Fruit fly (Drosophila melanogaster): ENCODE data around the gene CG17378.

dm6 chr2L:6793763-6794417 lies 20.0 kb downstream of the CG17378 start:
- TF ChIP-seq CG17912 (GFP tag; optimal IDR thresholded peaks at IDR 0.05) = no peak
- no peak for TF ChIP-seq psq (GFP tag; optimal IDR thresholded peaks at IDR 0.05)
